Worm (Caenorhabditis elegans): Measurements from ENCODE around the gene grp-1.

grp-1 gene

ce11 chrIII:8133346-8133745 is 47.8 kb downstream of the grp-1 start, which contains the start of gene C14B9.2:
C14B9.2 (plus strand) TSS chrIII:8133665.
- TF ChIP-seq ztf-29 (GFP tag; IDR thresholded peaks at IDR 0.05) = no peak
- TF ChIP-seq cog-1 (tag; optimal IDR thresholded peaks at IDR 0.05) = no peak
- no peak for TF ChIP-seq flt-1 (GFP tag; IDR thresholded peaks at IDR 0.05)
- no peak for TF ChIP-seq ztf-23 (GFP tag; IDR thresholded peaks at IDR 0.05)
- TF ChIP-seq klf-2 (GFP tag; conservative IDR thresholded peaks at IDR 0.05) = no peak
- TF ChIP-seq med-1 (GFP tag; optimal IDR thresholded peaks at IDR 0.05; ENCODE audit: insufficient read depth) = no peak
- TF ChIP-seq ref-1 (GFP tag; conservative IDR thresholded peaks at IDR 0.05) = no peak
- TF ChIP-seq tab-1 (GFP tag; IDR thresholded peaks at IDR 0.05) = no peak
- no peak for TF ChIP-seq T22C8.4 (GFP tag; IDR thresholded peaks at IDR 0.05)

- TF ChIP-seq tab-1 (GFP tag; IDR thresholded peaks at IDR 0.05) (no peak), flt-1 (GFP tag; IDR thresholded peaks at IDR 0.05) (no peak), ztf-29 (GFP tag; IDR thresholded peaks at IDR 0.05) (no peak), ref-1 (GFP tag; conservative IDR thresholded peaks at IDR 0.05) (no peak), klf-2 (GFP tag; conservative IDR thresholded peaks at IDR 0.05) (no peak), ztf-23 (GFP tag; IDR thresholded peaks at IDR 0.05) (no peak), T22C8.4 (GFP tag; IDR thresholded peaks at IDR 0.05) (no peak), cog-1 (tag; optimal IDR thresholded peaks at IDR 0.05) (no peak), med-1 (GFP tag; optimal IDR thresholded peaks at IDR 0.05; ENCODE audit: insufficient read depth) (no peak)
Measured at ce11 chrIII:8136517-8137099, 51.1 kb downstream of the grp-1 start.

- TF ChIP-seq ztf-29 (GFP tag; IDR thresholded peaks at IDR 0.05) (no peak), flt-1 (GFP tag; IDR thresholded peaks at IDR 0.05) (no peak), ref-1 (GFP tag; conservative IDR thresholded peaks at IDR 0.05) (no peak)
Measured at ce11 chrIII:8137777-8138176, 52.3 kb downstream of the grp-1 start, which contains the start of gene hsp-12.2. hsp-12.2 (plus strand) TSS chrIII:8138077.

All from whole organism, midembryonic.